Worm (Caenorhabditis elegans) whole organism, L4 larva: ENCODE results near the gene rde-12.

Experiments used
- D1046.2 ChIP-seq: fragments of 200-800 bp; sonication (Bioruptor generic); IDR thresholded peaks from 2 replicates; pipeline ENCODE4 v1.3.6; 2022; ENCODE audit warnings: missing genetic modification characterization, missing compliant biosample characterization
- F49E8.2 ChIP-seq: sonication (generic microtip); optimal IDR thresholded peaks from 2 replicates; lab custom pipeline; 2016; ENCODE audit warnings: missing compliant biosample characterization, mild to moderate bottlenecking, missing genetic modification characterization, borderline replicate concordance
- R02D3.7 ChIP-seq: fragments of 150-350 bp; sonication (generic microtip); optimal IDR thresholded peaks from 3 replicates; lab custom pipeline; 2014; ENCODE audit warnings: missing biosample characterization, missing genetic modification characterization
- Y105C5A.15 ChIP-seq: fragments of 200-800 bp; sonication (Bioruptor generic); IDR thresholded peaks from 2 replicates; pipeline ENCODE4 v1.3.6; 2022; ENCODE audit warnings: missing genetic modification characterization, missing compliant biosample characterization
- Y48G9A.11 ChIP-seq: fragments of 200-800 bp; sonication (Bioruptor generic); IDR thresholded peaks from 2 replicates; pipeline ENCODE4 v1.3.6; 2022; ENCODE audit warnings: missing genetic modification reagents, missing genetic modification characterization, missing compliant biosample characterization
- aha-1 ChIP-seq: fragments of 150-350 bp; peaks from one replicate; lab custom pipeline; 2014; ENCODE audit warnings: missing biosample characterization, missing genetic modification characterization
- aly-2 ChIP-seq: sonication (generic microtip); optimal IDR thresholded peaks from 2 replicates; lab custom pipeline; 2018; ENCODE audit warnings: missing biosample characterization, missing genetic modification characterization
- ceh-20 ChIP-seq: fragments of 200-800 bp; sonication (Bioruptor generic); IDR thresholded peaks from 2 replicates; pipeline ENCODE4 v1.3.6; 2022; ENCODE audit warnings: missing genetic modification reagents, missing genetic modification characterization, missing compliant biosample characterization
- ceh-28 ChIP-seq: fragments of 150-350 bp; optimal IDR thresholded peaks from 2 replicates; lab custom pipeline; 2014; ENCODE audit warnings: missing biosample characterization, missing genetic modification reagents, missing genetic modification characterization
- ceh-32 ChIP-seq: sonication (generic microtip); optimal IDR thresholded peaks from 2 replicates; lab custom pipeline; 2016; ENCODE audit warnings: mild to moderate bottlenecking, missing genetic modification characterization, missing compliant biosample characterization; ENCODE audit not compliant: poor library complexity
- ceh-44 ChIP-seq: fragments of 200-800 bp; sonication (Bioruptor generic); IDR thresholded peaks from 2 replicates; pipeline ENCODE4 v1.3.6; 2022; ENCODE audit warnings: missing genetic modification reagents, missing genetic modification characterization, missing compliant biosample characterization
- ctbp-1 ChIP-seq: fragments of 200-800 bp; sonication (Bioruptor generic); IDR thresholded peaks from 2 replicates; pipeline ENCODE4 v1.3.6; 2022; ENCODE audit warnings: missing genetic modification reagents, missing genetic modification characterization, missing compliant biosample characterization
- daf-12 ChIP-seq: fragments of 150-350 bp; optimal IDR thresholded peaks from 2 replicates; lab custom pipeline; 2014; ENCODE audit warnings: missing biosample characterization, missing genetic modification reagents, missing genetic modification characterization
- daf-8 ChIP-seq: fragments of 200-800 bp; sonication (Bioruptor generic); IDR thresholded peaks from 2 replicates; pipeline ENCODE4 v1.3.6; 2022; ENCODE audit warnings: missing genetic modification characterization, missing compliant biosample characterization
- dve-1 ChIP-seq: sonication (generic microtip); optimal IDR thresholded peaks from 2 replicates; lab custom pipeline; 2017; ENCODE audit warnings: antibody characterized with exemption, mild to moderate bottlenecking, missing genetic modification characterization, missing compliant biosample characterization; ENCODE audit not compliant: insufficient read depth
- egl-43 ChIP-seq: fragments of 200-800 bp; sonication (Bioruptor generic); IDR thresholded peaks from 2 replicates; pipeline ENCODE4 v1.3.6; 2022; ENCODE audit warnings: missing genetic modification reagents, missing genetic modification characterization, missing compliant biosample characterization
- gei-8 ChIP-seq: fragments of 200-800 bp; sonication (Bioruptor generic); optimal IDR thresholded peaks from 2 replicates; lab custom pipeline; 2018; ENCODE audit warnings: mild to moderate bottlenecking, missing genetic modification characterization, missing compliant biosample characterization
- hmg-1.1 ChIP-seq: fragments of 200-800 bp; sonication (Bioruptor generic); IDR thresholded peaks from 2 replicates; pipeline ENCODE4 v1.3.6; 2022; ENCODE audit warnings: missing genetic modification reagents, missing genetic modification characterization, missing compliant biosample characterization
- lin-1 ChIP-seq: fragments of 200-800 bp; sonication (Bioruptor generic); IDR thresholded peaks from 2 replicates; pipeline ENCODE4 v1.3.6; 2022; ENCODE audit warnings: missing genetic modification reagents, missing genetic modification characterization, missing compliant biosample characterization
- lin-15B ChIP-seq: fragments of 150-350 bp; sonication (generic microtip); optimal IDR thresholded peaks from 3 replicates; lab custom pipeline; 2014; ENCODE audit warnings: missing biosample characterization, missing genetic modification characterization
- lin-29 ChIP-seq: fragments of 200-800 bp; sonication (Bioruptor generic); IDR thresholded peaks from 2 replicates; pipeline ENCODE4 v1.3.6; 2022; ENCODE audit warnings: missing genetic modification reagents, missing genetic modification characterization, missing compliant biosample characterization
- lin-38 ChIP-seq: fragments of 200-800 bp; sonication (Bioruptor generic); IDR thresholded peaks from 2 replicates; pipeline ENCODE4 v1.3.6; 2022; ENCODE audit warnings: missing genetic modification reagents, missing genetic modification characterization, missing compliant biosample characterization
- lin-39 ChIP-seq: fragments of 150-350 bp; optimal IDR thresholded peaks from 2 replicates; lab custom pipeline; 2014; ENCODE audit warnings: missing biosample characterization, missing genetic modification reagents, missing genetic modification characterization
- lsy-2 ChIP-seq, 2 experiments: fragments of 150-350 bp in 1 of 2; sonication (generic microtip) in 1 of 2; optimal IDR thresholded peaks; 2 replicates each; lab custom pipeline; 2014 to 2017; ENCODE audit warnings: missing biosample characterization in 2 of 2, missing genetic modification characterization in 2 of 2
- mep-1 ChIP-seq: fragments of 150-350 bp; sonication (generic microtip); optimal IDR thresholded peaks from 3 replicates; lab custom pipeline; 2014; ENCODE audit warnings: missing biosample characterization, missing genetic modification characterization
- nhr-11 ChIP-seq: fragments of 150-350 bp; optimal IDR thresholded peaks from 2 replicates; lab custom pipeline; 2014; ENCODE audit warnings: missing biosample characterization, missing genetic modification characterization
- nhr-25 ChIP-seq: sonication (generic microtip); optimal IDR thresholded peaks from 2 replicates; lab custom pipeline; 2017; ENCODE audit warnings: missing genetic modification characterization, mild to moderate bottlenecking, missing compliant biosample characterization, antibody characterized with exemption, moderate library complexity, borderline replicate concordance; ENCODE audit not compliant: insufficient read depth
- nhr-28 ChIP-seq: fragments of 150-350 bp; optimal IDR thresholded peaks from 2 replicates; lab custom pipeline; 2014; ENCODE audit warnings: missing biosample characterization, missing genetic modification characterization
- nhr-41 ChIP-seq: fragments of 200-800 bp; sonication (Bioruptor generic); IDR thresholded peaks from 2 replicates; pipeline ENCODE4 v1.3.6; 2022; ENCODE audit warnings: missing genetic modification reagents, missing genetic modification characterization, missing compliant biosample characterization
- nhr-42 ChIP-seq: fragments of 200-800 bp; sonication (Bioruptor generic); IDR thresholded peaks from 2 replicates; pipeline ENCODE4 v1.3.6; 2022; ENCODE audit warnings: missing genetic modification characterization, missing compliant biosample characterization
- nhr-76 ChIP-seq: fragments of 150-350 bp; optimal IDR thresholded peaks from 2 replicates; lab custom pipeline; 2014; ENCODE audit warnings: missing biosample characterization, missing genetic modification characterization
- nhr-77 ChIP-seq: fragments of 150-350 bp; optimal IDR thresholded peaks from 2 replicates; lab custom pipeline; 2014; ENCODE audit warnings: missing biosample characterization, missing genetic modification characterization
- pha-4 ChIP-seq, 2 experiments: fragments of 150-350 bp in 1 of 2; fragments of 200-800 bp in 1 of 2; sonication (Bioruptor generic) in 1 of 2; IDR thresholded peaks in 1 of 2; optimal IDR thresholded peaks in 1 of 2; 2 replicates each; pipeline versions ENCODE4 v1.3.6 to Lab custom; 2014 to 2022; ENCODE audit warnings: missing genetic modification characterization in 2 of 2, missing genetic modification reagents in 2 of 2, missing biosample characterization in 1 of 2, missing compliant biosample characterization in 1 of 2
- rbr-2 ChIP-seq: sonication (generic microtip); optimal IDR thresholded peaks from 2 replicates; lab custom pipeline; 2016; ENCODE audit warnings: missing genotype, missing genetic modification characterization, missing compliant biosample characterization
- sdz-12 ChIP-seq: fragments of 200-800 bp; sonication (Bioruptor generic); optimal IDR thresholded peaks from 2 replicates; lab custom pipeline; 2018; ENCODE audit warnings: mild to moderate bottlenecking, missing genetic modification characterization, missing compliant biosample characterization
- snpc-1.2 ChIP-seq: fragments of 200-800 bp; sonication (Bioruptor generic); IDR thresholded peaks from 2 replicates; pipeline ENCODE4 v1.3.6; 2022; ENCODE audit warnings: missing genetic modification reagents, missing genetic modification characterization, missing compliant biosample characterization
- spr-3 ChIP-seq: fragments of 200-800 bp; sonication (Bioruptor generic); optimal IDR thresholded peaks from 2 replicates; lab custom pipeline; 2018; ENCODE audit warnings: mild to moderate bottlenecking, missing genetic modification characterization, missing compliant biosample characterization
- unc-130 ChIP-seq: sonication (generic microtip); optimal IDR thresholded peaks from 2 replicates; lab custom pipeline; 2016; ENCODE audit warnings: missing genetic modification reagents, missing genetic modification characterization, missing compliant biosample characterization
- unc-62 ChIP-seq, 3 experiments: fragments of 150-350 bp in 1 of 3; sonication (generic microtip); optimal IDR thresholded peaks in 2 of 3; peaks in 1 of 3; 1 replicate in 1 of 3; 2 replicates in 2 of 3; lab custom pipeline; 2014 to 2017; ENCODE audit warnings: missing biosample characterization in 3 of 3, missing genetic modification characterization in 3 of 3, missing genetic modification reagents in 3 of 3, missing genotype in 1 of 3
- vab-7 ChIP-seq: fragments of 200-800 bp; sonication (Bioruptor generic); IDR thresholded peaks from 2 replicates; pipeline ENCODE4 v1.3.6; 2022; ENCODE audit warnings: missing genetic modification reagents, missing genetic modification characterization, missing compliant biosample characterization
- zag-1 ChIP-seq: fragments of 150-350 bp; optimal IDR thresholded peaks from 2 replicates; lab custom pipeline; 2014; ENCODE audit warnings: missing biosample characterization, missing genetic modification characterization
- zfp-2 ChIP-seq: sonication (generic microtip); optimal IDR thresholded peaks from 2 replicates; lab custom pipeline; 2016; ENCODE audit warnings: mild to moderate bottlenecking, missing genetic modification characterization, missing compliant biosample characterization
- ztf-11 ChIP-seq: fragments of 150-350 bp; optimal IDR thresholded peaks from 2 replicates; lab custom pipeline; 2014; ENCODE audit warnings: missing biosample characterization, missing genetic modification characterization

The rde-12 gene

ce11 chrV:13669170-13669569 is 4.0 kb downstream of the rde-12 start:
- peak; percentile 63 for TF ChIP-seq lin-38 (GFP tag; lab: Robert Waterston, UW)
- TF ChIP-seq aha-1 (tag; lab: Kevin White, UChicago), result peak; percentile 80
- peak; percentile 29 for TF ChIP-seq mep-1 (tag; lab: Kevin White, UChicago)
- peak; percentile 66 for TF ChIP-seq F49E8.2 (tag; lab: Kevin White, UChicago)
- TF ChIP-seq unc-130 (GFP tag; lab: Kevin White, UChicago), result peak; percentile 26
- no peak for TF ChIP-seq ztf-11 (tag; lab: Kevin White, UChicago)
- no peak for TF ChIP-seq Y48G9A.11 (GFP tag; lab: Robert Waterston, UW)
- peak; percentile 51; the same call in 1 of the 2 replicates for TF ChIP-seq pha-4 (GFP tag; IDR thresholded peaks at IDR 0.05; lab: Robert Waterston, UW)
- TF ChIP-seq pha-4 (tag; optimal IDR thresholded peaks at IDR 0.05; lab: Kevin White, UChicago), result no peak
- no peak for TF ChIP-seq lin-15B (tag; lab: Kevin White, UChicago)
- no peak for TF ChIP-seq D1046.2 (GFP tag; lab: Robert Waterston, UW)
- TF ChIP-seq ctbp-1 (GFP tag; lab: Robert Waterston, UW), result no peak
- 0 out of 2 replicates have a peak, but pooled peaks have one; percentile 30 for TF ChIP-seq Y105C5A.15
- 0 out of 2 replicates have a peak, but pooled peaks have one; percentile 34 for TF ChIP-seq snpc-1.2 (GFP tag; lab: Robert Waterston, UW)

DNA sequence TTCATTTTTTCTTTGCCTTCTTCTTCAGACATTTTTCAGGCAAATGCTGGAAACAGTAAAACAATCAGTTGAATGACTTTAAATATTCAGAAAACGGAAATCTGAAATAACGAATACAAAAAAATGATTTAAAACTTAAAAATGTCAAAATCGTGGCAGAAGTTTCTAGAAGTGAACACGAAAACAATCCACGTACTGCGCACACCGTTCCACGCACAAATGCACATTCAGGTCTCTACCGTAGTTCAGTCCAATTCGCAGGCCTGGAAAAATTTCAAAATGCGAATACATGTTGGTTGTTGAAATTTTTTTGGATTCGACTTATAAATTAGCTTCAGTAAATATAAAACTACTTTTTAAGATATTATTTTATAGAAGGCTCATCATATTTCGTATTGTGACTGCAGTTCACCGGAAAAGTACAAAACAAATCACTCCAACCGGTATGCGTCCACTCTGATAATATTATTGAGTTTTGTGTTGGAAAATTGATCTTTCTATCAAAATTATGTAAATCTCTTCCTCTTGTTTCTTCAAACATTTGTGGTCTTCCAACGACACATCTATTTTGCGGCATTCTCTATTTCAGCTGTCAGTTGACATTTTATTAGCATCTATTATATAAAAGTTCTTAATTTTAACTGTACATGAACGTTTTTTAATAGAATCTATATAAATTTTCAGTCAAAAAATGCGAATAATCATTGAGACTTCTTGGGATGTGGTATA is 6.9 kb downstream of the rde-12 start, which contains the start of the genes mip-2 and F58G11.4:
TSS of gene mip-2 (minus strand) at position 48 of the 729 bp plus-strand sequence.
TSS of gene F58G11.4 (plus strand) at position 679 of the 729 bp plus-strand sequence.
- TF ChIP-seq ceh-44 (GFP tag; lab: Robert Waterston, UW) (no peak), nhr-28 (tag; lab: Kevin White, UChicago) (no peak), unc-62 (GFP tag; optimal IDR thresholded peaks at IDR 0.05 in 1 of 2; lab: Kevin White, UChicago) (peak in 1 of 2 experiments; percentile 49), unc-62 (tag; optimal IDR thresholded peaks at IDR 0.05; lab: Kevin White, UChicago) (no peak), aha-1 (tag; lab: Kevin White, UChicago) (peak; percentile 62), zfp-2 (no peak), ceh-28 (tag; lab: Kevin White, UChicago) (no peak), Y48G9A.11 (GFP tag; lab: Robert Waterston, UW) (peak; percentile 59)

DNA sequence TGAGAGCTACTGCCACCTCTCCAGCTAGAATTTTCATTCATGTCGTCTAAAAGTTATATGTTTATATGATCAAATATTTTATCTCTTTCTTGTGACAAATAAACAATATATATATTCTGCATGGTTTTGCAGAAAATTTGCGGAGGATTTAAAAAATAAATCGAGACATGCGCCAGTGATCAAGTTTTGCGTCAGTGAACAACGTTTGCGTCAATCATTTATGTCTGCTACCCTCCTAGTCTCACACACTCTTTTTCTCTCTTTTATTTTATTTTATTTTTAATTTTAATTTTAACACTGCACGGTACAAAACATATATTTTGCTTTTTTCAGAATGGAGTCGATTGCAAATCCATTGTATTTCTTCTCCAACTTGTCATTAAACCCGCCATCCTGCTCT is 13.4 kb downstream of the rde-12 start, which contains the start of the genes tag-65 and ccz-1:
TSS of gene tag-65 (minus strand) at position 46 of the 400 bp plus-strand sequence.
TSS of gene ccz-1 (plus strand) at position 334 of the 400 bp plus-strand sequence.
- TF ChIP-seq dve-1, result peak; percentile 92
- no peak for TF ChIP-seq nhr-76 (tag; lab: Kevin White, UChicago)
- TF ChIP-seq vab-7 (GFP tag; lab: Robert Waterston, UW), result no peak
- peak; percentile 54; the same call in 1 of the 2 replicates for TF ChIP-seq snpc-1.2 (GFP tag; lab: Robert Waterston, UW)
- TF ChIP-seq daf-12 (tag; lab: Kevin White, UChicago), result no peak
- no peak for TF ChIP-seq daf-8 (GFP tag; lab: Robert Waterston, UW)
- TF ChIP-seq ceh-32 (tag; lab: Kevin White, UChicago), result no peak
- peak in 1 of 2 experiments; percentile 95 for TF ChIP-seq lsy-2 (tag; optimal IDR thresholded peaks at IDR 0.05; lab: Kevin White, UChicago)
- TF ChIP-seq R02D3.7 (tag; lab: Kevin White, UChicago), result no peak
- no peak for TF ChIP-seq lin-29 (GFP tag; lab: Robert Waterston, UW)
- TF ChIP-seq ctbp-1 (GFP tag; lab: Robert Waterston, UW), result peak; percentile 73; the same call in 1 of the 2 replicates
- TF ChIP-seq lin-15B (tag; lab: Kevin White, UChicago), result no peak
- TF ChIP-seq nhr-42 (GFP tag; lab: Robert Waterston, UW), result no peak
- TF ChIP-seq nhr-28 (tag; lab: Kevin White, UChicago), result peak; percentile 49
- peak; percentile 38 for TF ChIP-seq nhr-11
- TF ChIP-seq lin-39 (tag; lab: Kevin White, UChicago), result no peak
- TF ChIP-seq lin-1 (GFP tag; lab: Robert Waterston, UW), result peak; percentile 15; the same call in 1 of the 2 replicates
- no peak for TF ChIP-seq aly-2 (tag; lab: Kevin White, UChicago)
- TF ChIP-seq rbr-2, result peak; percentile 78
- peak; percentile 39 for TF ChIP-seq spr-3 (GFP tag; lab: Kevin White, UChicago)
- TF ChIP-seq sdz-12, result no peak
- TF ChIP-seq gei-8 (GFP tag; lab: Kevin White, UChicago), result no peak
- no peak for TF ChIP-seq zag-1 (tag; lab: Kevin White, UChicago)
- TF ChIP-seq ceh-20 (GFP tag; lab: Robert Waterston, UW), result peak; percentile 70; the same call in 1 of the 2 replicates
- TF ChIP-seq hmg-1.1 (GFP tag; lab: Robert Waterston, UW), result peak; percentile 77; the same call in 1 of the 2 replicates
- no peak for TF ChIP-seq D1046.2 (GFP tag; lab: Robert Waterston, UW)
- no peak for TF ChIP-seq nhr-41 (GFP tag; lab: Robert Waterston, UW)
- TF ChIP-seq nhr-25 (tag; lab: Kevin White, UChicago), result no peak
- TF ChIP-seq nhr-77 (tag; lab: Kevin White, UChicago), result no peak
- TF ChIP-seq egl-43 (GFP tag; lab: Robert Waterston, UW), result no peak
